Worm (Caenorhabditis elegans) whole organism, L1 larva: ENCODE measurements around the gene Y41C4A.22.

Source experiments
- C16A3.4 ChIP-seq: fragments of 150-350 bp; optimal IDR thresholded peaks from 2 replicates; lab custom pipeline; 2014; ENCODE audit warnings: missing biosample characterization, missing genetic modification characterization
- F16B12.6 ChIP-seq: fragments of 150-350 bp; optimal IDR thresholded peaks from 2 replicates; lab custom pipeline; 2014; ENCODE audit warnings: missing biosample characterization, missing genetic modification characterization
- Y116A8C.19 ChIP-seq: sonication (generic microtip); optimal IDR thresholded peaks from 2 replicates; lab custom pipeline; 2016; ENCODE audit warnings: missing compliant biosample characterization, missing genetic modification characterization, borderline replicate concordance
- alr-1 ChIP-seq: fragments of 200-800 bp; sonication (Bioruptor generic); optimal IDR thresholded peaks from 2 replicates; lab custom pipeline; 2018; ENCODE audit warnings: borderline replicate concordance, mild to moderate bottlenecking, missing genetic modification characterization, missing compliant biosample characterization
- aly-2 ChIP-seq: fragments of 150-350 bp; optimal IDR thresholded peaks from 2 replicates; lab custom pipeline; 2014; ENCODE audit warnings: missing biosample characterization, missing genetic modification characterization
- ama-1 ChIP-seq: fragments of 150-350 bp; optimal IDR thresholded peaks from 2 replicates; lab custom pipeline; 2014
- blmp-1 ChIP-seq: fragments of 150-350 bp; optimal IDR thresholded peaks from 2 replicates; lab custom pipeline; 2014; ENCODE audit warnings: missing biosample characterization, missing genetic modification characterization
- ceh-8 ChIP-seq: fragments of 200-800 bp; sonication (Bioruptor generic); optimal IDR thresholded peaks from 2 replicates; lab custom pipeline; 2018; ENCODE audit warnings: mild to moderate bottlenecking, missing genetic modification characterization, moderate library complexity, missing compliant biosample characterization
- ceh-82 ChIP-seq, 3 experiments: fragments of 150-350 bp in 1 of 3; sonication (generic microtip) in 2 of 3; optimal IDR thresholded peaks; 2 replicates each; lab custom pipeline; 2014 to 2017; ENCODE audit warnings: missing biosample characterization in 3 of 3, missing genetic modification characterization in 3 of 3
- ceh-88 ChIP-seq: fragments of 200-800 bp; sonication (Bioruptor generic); IDR thresholded peaks from 2 replicates; pipeline ENCODE4 v1.3.6; 2022; ENCODE audit warnings: missing genetic modification characterization, missing compliant biosample characterization
- ceh-90 ChIP-seq: sonication (generic microtip); optimal IDR thresholded peaks from 2 replicates; lab custom pipeline; 2016; ENCODE audit warnings: missing genetic modification characterization, missing compliant biosample characterization
- ces-1 ChIP-seq: fragments of 150-350 bp; optimal IDR thresholded peaks from 2 replicates; lab custom pipeline; 2014; ENCODE audit warnings: missing biosample characterization, missing genetic modification reagents, missing genetic modification characterization
- dpl-1 ChIP-seq, 3 experiments: fragments of 150-350 bp in 2 of 3; sonication (generic microtip) in 1 of 3; optimal IDR thresholded peaks; 2 replicates each; lab custom pipeline; 2014 to 2017; ENCODE audit warnings: missing biosample characterization in 3 of 3, missing genetic modification characterization in 3 of 3, missing genetic modification reagents in 3 of 3
- dsc-1 ChIP-seq: sonication (generic microtip); optimal IDR thresholded peaks from 2 replicates; lab custom pipeline; 2016; ENCODE audit warnings: mild to moderate bottlenecking, missing genetic modification characterization, missing compliant biosample characterization
- efl-1 ChIP-seq, 4 experiments: fragments of 150-350 bp; optimal IDR thresholded peaks in 3 of 4; peaks in 1 of 4; 1 replicate in 1 of 4; 2 replicates in 3 of 4; lab custom pipeline; 2014; ENCODE audit warnings: missing biosample characterization in 2 of 4, missing genetic modification characterization in 2 of 4, missing genetic modification reagents in 2 of 4
- efl-3 ChIP-seq: fragments of 200-800 bp; sonication (Bioruptor generic); optimal IDR thresholded peaks from 2 replicates; lab custom pipeline; 2018; ENCODE audit warnings: mild to moderate bottlenecking, missing genetic modification characterization, missing compliant biosample characterization
- elt-2 ChIP-seq: sonication (generic microtip); optimal IDR thresholded peaks from 2 replicates; lab custom pipeline; 2016; ENCODE audit warnings: missing genetic modification characterization, mild to moderate bottlenecking, inconsistent platforms, missing compliant biosample characterization, missing genetic modification reagents
- fkh-10 ChIP-seq: sonication (generic microtip); optimal IDR thresholded peaks from 2 replicates; lab custom pipeline; 2017; ENCODE audit warnings: missing biosample characterization, missing genetic modification reagents, missing genetic modification characterization
- fos-1 ChIP-seq: fragments of 150-350 bp; optimal IDR thresholded peaks from 2 replicates; lab custom pipeline; 2014; ENCODE audit warnings: missing biosample characterization, missing genetic modification characterization
- grh-1 ChIP-seq: fragments of 200-800 bp; sonication (Bioruptor generic); IDR thresholded peaks from 2 replicates; pipeline ENCODE4 v1.3.6; 2022; ENCODE audit warnings: missing genetic modification reagents, missing genetic modification characterization, missing compliant biosample characterization
- hlh-4 ChIP-seq: sonication (generic microtip); optimal IDR thresholded peaks from 2 replicates; lab custom pipeline; 2016; ENCODE audit warnings: mild to moderate bottlenecking, missing genetic modification characterization, missing compliant biosample characterization
- hpl-2 ChIP-seq: fragments of 150-350 bp; optimal IDR thresholded peaks from 2 replicates; lab custom pipeline; 2014; ENCODE audit warnings: missing biosample characterization, missing genetic modification reagents, missing genetic modification characterization
- irx-1 ChIP-seq: sonication (generic microtip); optimal IDR thresholded peaks from 2 replicates; lab custom pipeline; 2016; ENCODE audit warnings: missing genetic modification characterization, missing compliant biosample characterization
- isw-1 ChIP-seq: fragments of 200-800 bp; sonication (Bioruptor generic); IDR thresholded peaks from 2 replicates; pipeline ENCODE4 v1.3.6; 2022; ENCODE audit warnings: missing genetic modification characterization, missing compliant biosample characterization
- jun-1 ChIP-seq: fragments of 150-350 bp; optimal IDR thresholded peaks from 2 replicates; lab custom pipeline; 2014; ENCODE audit warnings: missing biosample characterization, missing genetic modification reagents, missing genetic modification characterization
- lin-14 ChIP-seq: fragments of 200-800 bp; sonication (Bioruptor generic); optimal IDR thresholded peaks from 2 replicates; lab custom pipeline; 2018; ENCODE audit warnings: mild to moderate bottlenecking, missing genetic modification characterization, moderate library complexity, missing compliant biosample characterization
- lin-35 ChIP-seq, 2 experiments: fragments of 150-350 bp; optimal IDR thresholded peaks; 2 replicates each; lab custom pipeline; 2014; ENCODE audit warnings: missing biosample characterization in 2 of 2, missing genetic modification characterization in 2 of 2, missing genetic modification reagents in 2 of 2
- lsy-2 ChIP-seq, 2 experiments: fragments of 150-350 bp; optimal IDR thresholded peaks; 2 replicates each; lab custom pipeline; 2014; ENCODE audit warnings: missing biosample characterization in 2 of 2, missing genetic modification characterization in 2 of 2
- mab-9 ChIP-seq: fragments of 200-800 bp; sonication (Bioruptor generic); IDR thresholded peaks from 2 replicates; pipeline ENCODE4 v1.3.6; 2022; ENCODE audit warnings: missing genetic modification reagents, missing genetic modification characterization, missing compliant biosample characterization
- mef-2 ChIP-seq: fragments of 150-350 bp; optimal IDR thresholded peaks from 2 replicates; lab custom pipeline; 2014; ENCODE audit warnings: missing biosample characterization, missing genetic modification characterization
- mep-1 ChIP-seq: fragments of 150-350 bp; optimal IDR thresholded peaks from 2 replicates; lab custom pipeline; 2014; ENCODE audit warnings: missing biosample characterization, missing genetic modification characterization
- nhr-11 ChIP-seq: fragments of 150-350 bp; optimal IDR thresholded peaks from 2 replicates; lab custom pipeline; 2014; ENCODE audit warnings: missing biosample characterization, missing genetic modification characterization
- nhr-12 ChIP-seq: sonication (generic microtip); optimal IDR thresholded peaks from 2 replicates; lab custom pipeline; 2017; ENCODE audit warnings: missing biosample characterization, missing genetic modification characterization
- nhr-47 ChIP-seq: sonication (generic microtip); optimal IDR thresholded peaks from 2 replicates; lab custom pipeline; 2016; ENCODE audit warnings: mild to moderate bottlenecking, missing genetic modification characterization, moderate library complexity, missing compliant biosample characterization
- nhr-76 ChIP-seq: sonication (generic microtip); optimal IDR thresholded peaks from 2 replicates; lab custom pipeline; 2017; ENCODE audit warnings: missing biosample characterization, missing genetic modification characterization
- nhr-85 ChIP-seq: sonication (generic microtip); peaks from one replicate; lab custom pipeline; 2016; ENCODE audit warnings: missing genetic modification characterization, inconsistent platforms, missing compliant biosample characterization
- nhr-90 ChIP-seq: sonication (generic microtip); optimal IDR thresholded peaks from 2 replicates; lab custom pipeline; 2016; ENCODE audit warnings: mild to moderate bottlenecking, missing genetic modification characterization, missing compliant biosample characterization; ENCODE audit not compliant: poor library complexity
- pag-3 ChIP-seq: sonication (generic microtip); optimal IDR thresholded peaks from 2 replicates; lab custom pipeline; 2017; ENCODE audit warnings: missing genetic modification characterization, mild to moderate bottlenecking, missing compliant biosample characterization, antibody characterized with exemption, borderline replicate concordance; ENCODE audit not compliant: insufficient read depth
- pax-3 ChIP-seq: fragments of 200-800 bp; sonication (Bioruptor generic); optimal IDR thresholded peaks from 2 replicates; lab custom pipeline; 2018; ENCODE audit warnings: mild to moderate bottlenecking, missing genetic modification characterization, moderate library complexity, missing compliant biosample characterization
- sptf-1 ChIP-seq: fragments of 150-350 bp; optimal IDR thresholded peaks from 2 replicates; lab custom pipeline; 2014; ENCODE audit warnings: missing biosample characterization, missing genetic modification characterization
- tlp-1 ChIP-seq: fragments of 150-350 bp; optimal IDR thresholded peaks from 2 replicates; lab custom pipeline; 2014; ENCODE audit warnings: missing biosample characterization, missing genetic modification characterization
- unc-130 ChIP-seq: fragments of 150-350 bp; optimal IDR thresholded peaks from 2 replicates; lab custom pipeline; 2017; ENCODE audit warnings: missing biosample characterization, missing genetic modification characterization, inconsistent platforms
- unc-30 ChIP-seq: sonication (generic microtip); optimal IDR thresholded peaks from 2 replicates; lab custom pipeline; 2017; ENCODE audit warnings: missing biosample characterization, missing genetic modification characterization
- unc-86 ChIP-seq: sonication (generic microtip); optimal IDR thresholded peaks from 2 replicates; lab custom pipeline; 2016; ENCODE audit warnings: missing genetic modification characterization, missing compliant biosample characterization
- unc-98 ChIP-seq: fragments of 200-800 bp; sonication (Bioruptor generic); IDR thresholded peaks from 2 replicates; pipeline ENCODE4 v1.3.6; 2022; ENCODE audit warnings: missing genetic modification characterization, missing compliant biosample characterization
- vab-15 ChIP-seq: sonication (generic microtip); optimal IDR thresholded peaks from 2 replicates; lab custom pipeline; 2017; ENCODE audit warnings: missing genotype, mild to moderate bottlenecking, missing genetic modification characterization, missing compliant biosample characterization
- xbp-1 ChIP-seq: sonication (generic microtip); optimal IDR thresholded peaks from 2 replicates; lab custom pipeline; 2016; ENCODE audit warnings: missing genetic modification characterization, missing compliant biosample characterization
- zip-4 ChIP-seq: fragments of 200-800 bp; sonication (Bioruptor generic); optimal IDR thresholded peaks from 2 replicates; lab custom pipeline; 2018; ENCODE audit warnings: mild to moderate bottlenecking, missing genetic modification characterization, moderate library complexity, missing compliant biosample characterization
- ztf-4 ChIP-seq: fragments of 150-350 bp; optimal IDR thresholded peaks from 2 replicates; lab custom pipeline; 2014; ENCODE audit warnings: missing biosample characterization, missing genetic modification characterization

Y41C4A.22 gene

DNA sequence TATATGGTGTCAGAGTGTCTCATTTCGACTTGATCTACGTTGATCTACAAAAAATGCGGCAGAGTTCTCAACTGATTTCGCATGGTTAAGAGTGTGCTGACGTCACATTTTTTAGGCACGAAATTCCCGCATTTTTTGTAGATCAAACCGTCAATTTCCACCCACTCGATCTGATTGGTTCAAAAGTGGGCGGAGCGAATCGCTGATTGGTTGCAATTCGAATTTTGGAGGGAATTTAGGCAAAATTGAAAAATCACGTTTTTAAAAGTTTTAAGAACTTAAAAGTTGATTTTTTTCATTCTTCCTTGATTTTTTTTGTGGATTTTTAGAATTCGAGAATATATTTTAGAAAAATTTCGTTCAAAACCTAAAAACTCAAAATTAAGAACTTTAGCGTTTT lies 38.7 kb upstream of the Y41C4A.22 start:
- TF ChIP-seq sptf-1 (tag; lab: Kevin White, UChicago): no peak
- no peak for TF ChIP-seq nhr-90
- no peak for TF ChIP-seq nhr-11 (tag; lab: Kevin White, UChicago)
- no peak for TF ChIP-seq fos-1
- no peak for TF ChIP-seq C16A3.4 (tag; lab: Kevin White, UChicago)
- TF ChIP-seq unc-98 (GFP tag; lab: Robert Waterston, UW): no peak
- TF ChIP-seq fkh-10 (GFP tag; lab: Kevin White, UChicago): no peak
- TF ChIP-seq efl-3 (GFP tag; lab: Kevin White, UChicago): no peak
- TF ChIP-seq ceh-82 (tag; optimal IDR thresholded peaks at IDR 0.05; lab: Kevin White, UChicago): no peak
- no peak for TF ChIP-seq lin-14 (GFP tag; lab: Kevin White, UChicago)
- TF ChIP-seq xbp-1: no peak

DNA sequence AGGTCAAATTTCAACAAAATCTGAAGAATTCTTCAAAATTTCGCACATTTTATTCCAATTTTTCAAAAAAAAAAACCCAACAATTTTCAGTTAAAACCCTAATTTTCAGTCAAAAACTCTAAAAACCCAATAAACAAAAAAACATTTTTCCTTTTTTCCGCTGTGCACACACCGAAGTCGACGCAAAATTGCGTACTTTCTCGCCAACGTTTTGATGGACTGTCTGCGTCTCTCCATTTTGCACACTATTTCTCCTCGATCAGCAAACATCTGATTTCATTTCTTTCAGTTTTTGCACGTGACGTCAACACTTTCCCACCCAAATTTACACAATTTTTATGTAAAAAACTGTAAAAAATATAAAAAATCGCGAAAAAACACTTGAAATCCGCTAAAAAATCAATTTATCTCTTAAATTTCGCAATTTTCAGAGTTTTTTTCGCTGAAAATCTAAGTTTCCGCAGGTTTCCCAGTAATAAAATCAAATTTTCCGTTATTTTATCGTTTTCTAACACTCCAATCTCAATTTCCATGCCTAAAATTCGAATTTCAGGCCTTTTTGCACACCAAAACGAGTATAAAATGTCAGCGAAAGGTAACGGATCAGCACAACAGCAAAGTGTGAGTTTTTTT lies 37.8 kb upstream of the Y41C4A.22 start, which contains the start of gene crh-1:
TSS of gene crh-1 (plus strand) at position 583 of the 633 bp plus-strand sequence.
- TF ChIP-seq blmp-1 (peak; percentile 76), pax-3 (tag; lab: Kevin White, UChicago) (no peak), lin-35 (GFP tag; optimal IDR thresholded peaks at IDR 0.05; lab: Kevin White, UChicago) (peak; percentile 77 to 88), unc-98 (GFP tag; lab: Robert Waterston, UW) (no peak), grh-1 (peak; percentile 80), ceh-90 (peak; percentile 40), xbp-1 (peak; percentile 85), vab-15 (tag; lab: Kevin White, UChicago) (no peak), isw-1 (peak; percentile 65), lsy-2 (tag; optimal IDR thresholded peaks at IDR 0.05; lab: Kevin White, UChicago) (peak; percentile 85 to 86), dpl-1 (GFP tag; optimal IDR thresholded peaks at IDR 0.05; lab: Kevin White, UChicago) (peak; percentile 75 to 79 (median 78)), efl-1 (optimal IDR thresholded peaks at IDR 0.05; lab: Kevin White, UChicago) (peak; percentile 83 to 84), efl-1 (GFP tag; optimal IDR thresholded peaks at IDR 0.05 in 1 of 2; lab: Kevin White, UChicago) (peak; percentile 78 to 98), nhr-12 (tag; lab: Kevin White, UChicago) (no peak), fos-1 (peak; percentile 43), mab-9 (GFP tag; lab: Robert Waterston, UW) (peak; percentile 77), irx-1 (tag; lab: Kevin White, UChicago) (peak; percentile 86), mef-2 (tag; lab: Kevin White, UChicago) (no peak), nhr-76 (tag; lab: Kevin White, UChicago) (no peak), ztf-4 (tag; lab: Kevin White, UChicago) (peak; percentile 49), pag-3 (tag; lab: Kevin White, UChicago) (no peak), unc-86 (peak; percentile 64), tlp-1 (tag; lab: Kevin White, UChicago) (no peak), nhr-11 (tag; lab: Kevin White, UChicago) (peak; percentile 49), nhr-85 (tag; lab: Kevin White, UChicago) (peak; percentile 91), ama-1 (lab: Kevin White, UChicago) (no peak), aly-2 (tag; lab: Kevin White, UChicago) (peak; percentile 54), ces-1 (GFP tag; lab: Kevin White, UChicago) (no peak), ceh-82 (tag; optimal IDR thresholded peaks at IDR 0.05; lab: Kevin White, UChicago) (peak; percentile 63 to 75 (median 72)), elt-2 (tag; lab: Kevin White, UChicago) (peak; percentile 69), unc-30 (tag; lab: Kevin White, UChicago) (no peak), unc-130 (tag; lab: Kevin White, UChicago) (no peak), alr-1 (tag; lab: Kevin White, UChicago) (no peak), nhr-47 (tag; lab: Kevin White, UChicago) (peak; percentile 92), hlh-4 (no peak), fkh-10 (GFP tag; lab: Kevin White, UChicago) (peak; percentile 51), jun-1 (tag; lab: Kevin White, UChicago) (peak; percentile 67), hpl-2 (GFP tag; lab: Kevin White, UChicago) (no peak), zip-4 (GFP tag; lab: Kevin White, UChicago) (peak; percentile 43), Y116A8C.19 (tag; lab: Kevin White, UChicago) (no peak), mep-1 (tag; lab: Kevin White, UChicago) (peak; percentile 94), dsc-1 (tag; lab: Kevin White, UChicago) (peak; percentile 93), ceh-88 (GFP tag; lab: Robert Waterston, UW) (peak; percentile 47; the same call in 1 of the 2 replicates), ceh-8 (GFP tag; lab: Kevin White, UChicago) (peak; percentile 68), F16B12.6 (peak; percentile 98)
